Worm (Caenorhabditis elegans) whole organism, L2 larva: ENCODE data around the gene aakb-1.

ENCODE experiments used
- C34F6.9 ChIP-seq: fragments of 150-350 bp; optimal IDR thresholded peaks from 2 replicates; lab custom pipeline; 2014; ENCODE audit warnings: missing biosample characterization, missing genetic modification characterization
- F13H6.1 ChIP-seq: sonication (generic microtip); optimal IDR thresholded peaks from 2 replicates; lab custom pipeline; 2016; ENCODE audit warnings: missing genetic modification characterization, missing compliant biosample characterization
- R02D3.7 ChIP-seq: fragments of 150-350 bp; optimal IDR thresholded peaks from 2 replicates; lab custom pipeline; 2014; ENCODE audit warnings: missing biosample characterization, missing genetic modification characterization
- Y55F3AM.14 ChIP-seq: fragments of 200-800 bp; sonication (Bioruptor generic); optimal IDR thresholded peaks from 2 replicates; lab custom pipeline; 2018; ENCODE audit warnings: mild to moderate bottlenecking, missing genetic modification characterization, missing compliant biosample characterization
- ZK546.5 ChIP-seq: sonication (generic microtip); optimal IDR thresholded peaks from 2 replicates; lab custom pipeline; 2017; ENCODE audit warnings: missing biosample characterization, missing genetic modification characterization
- alr-1 ChIP-seq: fragments of 150-350 bp; optimal IDR thresholded peaks from 2 replicates; lab custom pipeline; 2014; ENCODE audit warnings: missing biosample characterization, missing genetic modification characterization
- aly-2 ChIP-seq: fragments of 150-350 bp; optimal IDR thresholded peaks from 2 replicates; lab custom pipeline; 2014; ENCODE audit warnings: missing biosample characterization, missing genetic modification characterization
- ama-1 ChIP-seq: fragments of 150-350 bp; optimal IDR thresholded peaks from 2 replicates; lab custom pipeline; 2018; ENCODE audit warnings: inconsistent platforms
- blmp-1 ChIP-seq: sonication (generic microtip); optimal IDR thresholded peaks from 2 replicates; lab custom pipeline; 2017; ENCODE audit warnings: missing genetic modification characterization, mild to moderate bottlenecking, missing compliant biosample characterization, antibody characterized with exemption, moderate library complexity; ENCODE audit not compliant: insufficient read depth
- ceh-16 ChIP-seq: fragments of 150-350 bp; optimal IDR thresholded peaks from 2 replicates; lab custom pipeline; 2014; ENCODE audit warnings: missing biosample characterization, missing genetic modification characterization
- crh-2 ChIP-seq: sonication (generic microtip); optimal IDR thresholded peaks from 2 replicates; lab custom pipeline; 2017; ENCODE audit warnings: missing biosample characterization, missing genetic modification characterization
- dmd-4 ChIP-seq: sonication (generic microtip); optimal IDR thresholded peaks from 2 replicates; lab custom pipeline; 2017; ENCODE audit warnings: missing biosample characterization, missing genetic modification characterization
- egl-27 ChIP-seq: sonication (generic microtip); optimal IDR thresholded peaks from 3 replicates; lab custom pipeline; 2017; ENCODE audit warnings: missing biosample characterization, missing genetic modification reagents, missing genetic modification characterization
- elt-1 ChIP-seq: fragments of 150-350 bp; optimal IDR thresholded peaks from 2 replicates; lab custom pipeline; 2014; ENCODE audit warnings: missing biosample characterization, missing genetic modification characterization
- elt-3 ChIP-seq: sonication (generic microtip); optimal IDR thresholded peaks from 2 replicates; lab custom pipeline; 2017; ENCODE audit warnings: missing biosample characterization, missing genetic modification characterization
- fos-1 ChIP-seq: fragments of 150-350 bp; optimal IDR thresholded peaks from 2 replicates; lab custom pipeline; 2014; ENCODE audit warnings: missing biosample characterization, missing genetic modification characterization
- lin-11 ChIP-seq: fragments of 150-350 bp; sonication (generic microtip); optimal IDR thresholded peaks from 2 replicates; lab custom pipeline; 2014; ENCODE audit warnings: missing biosample characterization, missing genetic modification characterization, inconsistent platforms, mixed read lengths
- lin-13 ChIP-seq: fragments of 150-350 bp; optimal IDR thresholded peaks from 2 replicates; lab custom pipeline; 2014; ENCODE audit warnings: missing biosample characterization, missing genetic modification reagents, missing genetic modification characterization
- lin-39 ChIP-seq: fragments of 150-350 bp; optimal IDR thresholded peaks from 2 replicates; lab custom pipeline; 2014; ENCODE audit warnings: missing biosample characterization, missing genetic modification reagents, missing genetic modification characterization
- lsy-2 ChIP-seq, 2 experiments: fragments of 150-350 bp in 1 of 2; sonication (generic microtip) in 1 of 2; optimal IDR thresholded peaks; 2 replicates each; lab custom pipeline; 2014 to 2017; ENCODE audit warnings: missing biosample characterization in 2 of 2, missing genetic modification characterization in 2 of 2
- mab-5 ChIP-seq: fragments of 150-350 bp; optimal IDR thresholded peaks from 2 replicates; lab custom pipeline; 2014; ENCODE audit warnings: missing biosample characterization, missing genetic modification characterization
- mbf-1 ChIP-seq: sonication (generic microtip); optimal IDR thresholded peaks from 2 replicates; lab custom pipeline; 2017; ENCODE audit warnings: missing biosample characterization, missing genetic modification characterization
- mdl-1 ChIP-seq, 2 experiments: fragments of 150-350 bp in 1 of 2; sonication (generic microtip) in 1 of 2; optimal IDR thresholded peaks; 2 replicates each; lab custom pipeline; 2017; ENCODE audit warnings: missing biosample characterization in 2 of 2, missing genetic modification characterization in 2 of 2
- nhr-10 ChIP-seq: sonication (generic microtip); optimal IDR thresholded peaks from 2 replicates; lab custom pipeline; 2017; ENCODE audit warnings: missing biosample characterization, missing genetic modification characterization
- nhr-11 ChIP-seq: fragments of 150-350 bp; optimal IDR thresholded peaks from 2 replicates; lab custom pipeline; 2014; ENCODE audit warnings: missing biosample characterization, missing genetic modification characterization
- nhr-12 ChIP-seq: fragments of 150-350 bp; optimal IDR thresholded peaks from 2 replicates; lab custom pipeline; 2014; ENCODE audit warnings: missing biosample characterization, missing genetic modification characterization
- nhr-129 ChIP-seq: fragments of 150-350 bp; optimal IDR thresholded peaks from 2 replicates; lab custom pipeline; 2014; ENCODE audit warnings: missing biosample characterization, missing genetic modification characterization
- nhr-21 ChIP-seq: fragments of 150-350 bp; optimal IDR thresholded peaks from 2 replicates; lab custom pipeline; 2014; ENCODE audit warnings: missing biosample characterization, missing genetic modification characterization
- nhr-23 ChIP-seq: fragments of 150-350 bp; optimal IDR thresholded peaks from 2 replicates; lab custom pipeline; 2014; ENCODE audit warnings: missing biosample characterization, missing genetic modification reagents, missing genetic modification characterization
- nhr-237 ChIP-seq: fragments of 150-350 bp; optimal IDR thresholded peaks from 2 replicates; lab custom pipeline; 2014; ENCODE audit warnings: missing biosample characterization, missing genetic modification characterization
- nhr-25 ChIP-seq: fragments of 150-350 bp; sonication (generic microtip); optimal IDR thresholded peaks from 3 replicates; lab custom pipeline; 2014; ENCODE audit warnings: missing biosample characterization, missing genetic modification characterization
- nhr-6 ChIP-seq: fragments of 150-350 bp; optimal IDR thresholded peaks from 2 replicates; lab custom pipeline; 2014; ENCODE audit warnings: missing biosample characterization, missing genetic modification characterization
- sem-4 ChIP-seq: fragments of 150-350 bp; optimal IDR thresholded peaks from 2 replicates; lab custom pipeline; 2014; ENCODE audit warnings: missing biosample characterization, missing genetic modification reagents, missing genetic modification characterization
- skn-1 ChIP-seq: sonication (generic microtip); optimal IDR thresholded peaks from 2 replicates; lab custom pipeline; 2017; ENCODE audit warnings: missing biosample characterization, missing genetic modification characterization
- sma-3 ChIP-seq: sonication (generic microtip); optimal IDR thresholded peaks from 2 replicates; lab custom pipeline; 2016; ENCODE audit warnings: missing genetic modification reagents, missing genetic modification characterization, missing compliant biosample characterization
- sma-9 ChIP-seq, 2 experiments: fragments of 150-350 bp in 1 of 2; sonication (generic microtip) in 1 of 2; optimal IDR thresholded peaks; 2 replicates each; lab custom pipeline; 2014 to 2016; ENCODE audit warnings: missing genetic modification characterization in 2 of 2, mild to moderate bottlenecking in 1 of 2, missing biosample characterization in 1 of 2, missing compliant biosample characterization in 1 of 2, missing genetic modification reagents in 1 of 2, moderate library complexity in 1 of 2
- unc-39 ChIP-seq: fragments of 150-350 bp; optimal IDR thresholded peaks from 2 replicates; lab custom pipeline; 2014; ENCODE audit warnings: missing biosample characterization, missing genetic modification characterization
- unc-55 ChIP-seq: fragments of 150-350 bp; sonication (generic microtip); optimal IDR thresholded peaks from 3 replicates; lab custom pipeline; 2014; ENCODE audit warnings: missing biosample characterization, missing genetic modification reagents, missing genetic modification characterization
- unc-62 ChIP-seq: fragments of 150-350 bp; optimal IDR thresholded peaks from 2 replicates; lab custom pipeline; 2014; ENCODE audit warnings: missing biosample characterization, missing genetic modification reagents, missing genetic modification characterization
- zag-1 ChIP-seq: fragments of 150-350 bp; optimal IDR thresholded peaks from 2 replicates; lab custom pipeline; 2014; ENCODE audit warnings: missing biosample characterization, missing genetic modification characterization
- ztf-1 ChIP-seq: fragments of 200-800 bp; sonication (Bioruptor generic); conservative IDR thresholded peaks from 2 replicates; pipeline ENCODE4 v1.3.6; 2022; ENCODE audit warnings: missing genetic modification characterization, missing compliant biosample characterization
- ztf-11 ChIP-seq: sonication (generic microtip); optimal IDR thresholded peaks from 2 replicates; lab custom pipeline; 2017; ENCODE audit warnings: missing biosample characterization, missing genetic modification characterization

The aakb-1 gene

ce11 chrX:13726874-13727343, 28.7 kb upstream of the aakb-1 start, which contains the start of gene pix-1 (continued):
- TF ChIP-seq alr-1 (tag; lab: Kevin White, UChicago) (no peak), C34F6.9 (peak; percentile 68), mab-5 (tag; lab: Kevin White, UChicago) (peak; percentile 50), nhr-25 (tag; lab: Kevin White, UChicago) (peak; percentile 53), ztf-1 (GFP tag; lab: Robert Waterston, UW) (no peak), unc-55 (GFP tag; lab: Kevin White, UChicago) (peak; percentile 69), nhr-237 (no peak), nhr-6 (tag; lab: Kevin White, UChicago) (peak; percentile 2)

- TF ChIP-seq Y55F3AM.14 (GFP tag; lab: Kevin White, UChicago) = no peak
- no peak for TF ChIP-seq ztf-1 (GFP tag; lab: Robert Waterston, UW)
- TF ChIP-seq dmd-4 (tag; lab: Kevin White, UChicago) = no peak
- no peak for TF ChIP-seq blmp-1
Observed at ce11 chrX:13728991-13729390, 26.6 kb upstream of the aakb-1 start.

- TF ChIP-seq egl-27 (tag; lab: Kevin White, UChicago) = no peak
- no peak for TF ChIP-seq sem-4 (tag; lab: Kevin White, UChicago)
- TF ChIP-seq F13H6.1 = no peak
- TF ChIP-seq ZK546.5 (tag; lab: Kevin White, UChicago) = no peak
- TF ChIP-seq elt-1 (tag; lab: Kevin White, UChicago) = no peak
- TF ChIP-seq unc-55 (GFP tag; lab: Kevin White, UChicago) = no peak
- no peak for TF ChIP-seq sma-3
- TF ChIP-seq R02D3.7 (tag; lab: Kevin White, UChicago) = no peak
- no peak for TF ChIP-seq unc-62 (GFP tag; lab: Kevin White, UChicago)
- TF ChIP-seq unc-39 (tag; lab: Kevin White, UChicago) = no peak
- no peak for TF ChIP-seq ceh-16
- TF ChIP-seq nhr-25 (tag; lab: Kevin White, UChicago) = no peak
- TF ChIP-seq ztf-11 (tag; lab: Kevin White, UChicago) = no peak
- no peak for TF ChIP-seq mbf-1 (tag; lab: Kevin White, UChicago)
- TF ChIP-seq mdl-1 (tag; optimal IDR thresholded peaks at IDR 0.05; lab: Kevin White, UChicago) = no peak
- no peak for TF ChIP-seq Y55F3AM.14 (GFP tag; lab: Kevin White, UChicago)
Observed at ce11 chrX:13729724-13730123, 25.8 kb upstream of the aakb-1 start.

- TF ChIP-seq fos-1 = peak; percentile 26
- no peak for TF ChIP-seq mab-5 (tag; lab: Kevin White, UChicago)
- TF ChIP-seq dmd-4 (tag; lab: Kevin White, UChicago) = no peak
- peak; percentile 72 for TF ChIP-seq nhr-11 (tag; lab: Kevin White, UChicago)
- TF ChIP-seq ZK546.5 (tag; lab: Kevin White, UChicago) = no peak
- TF ChIP-seq mbf-1 (tag; lab: Kevin White, UChicago) = no peak
- no peak for TF ChIP-seq nhr-6 (tag; lab: Kevin White, UChicago)
- no peak for TF ChIP-seq nhr-23 (tag; lab: Kevin White, UChicago)
- peak; percentile 19 for TF ChIP-seq unc-55 (GFP tag; lab: Kevin White, UChicago)
- TF ChIP-seq nhr-21 (tag; lab: Kevin White, UChicago) = no peak
- TF ChIP-seq sma-9 (GFP tag; optimal IDR thresholded peaks at IDR 0.05; lab: Kevin White, UChicago) = peak; percentile 57
- TF ChIP-seq sma-9 (tag; optimal IDR thresholded peaks at IDR 0.05; lab: Kevin White, UChicago) = no peak
- peak; percentile 33 for TF ChIP-seq blmp-1
- no peak for TF ChIP-seq aly-2
- no peak for TF ChIP-seq mdl-1 (tag; optimal IDR thresholded peaks at IDR 0.05; lab: Kevin White, UChicago)
- TF ChIP-seq sma-3 = peak; percentile 50
- TF ChIP-seq crh-2 (tag; lab: Kevin White, UChicago) = no peak
- peak; percentile 21 for TF ChIP-seq lin-13 (GFP tag; lab: Kevin White, UChicago)
- TF ChIP-seq R02D3.7 (tag; lab: Kevin White, UChicago) = no peak
- no peak for TF ChIP-seq alr-1 (tag; lab: Kevin White, UChicago)
- no peak for TF ChIP-seq nhr-12 (tag; lab: Kevin White, UChicago)
- TF ChIP-seq F13H6.1 = peak; percentile 24
- TF ChIP-seq sem-4 (tag; lab: Kevin White, UChicago) = no peak
- TF ChIP-seq C34F6.9 = no peak
- TF ChIP-seq unc-39 (tag; lab: Kevin White, UChicago) = no peak
- TF ChIP-seq lin-39 = no peak
- TF ChIP-seq ztf-1 (GFP tag; lab: Robert Waterston, UW) = no peak
- no peak for TF ChIP-seq elt-3 (tag; lab: Kevin White, UChicago)
- no peak for TF ChIP-seq lsy-2 (tag; optimal IDR thresholded peaks at IDR 0.05; lab: Kevin White, UChicago)
- no peak for TF ChIP-seq skn-1 (tag; lab: Kevin White, UChicago)
- TF ChIP-seq egl-27 (tag; lab: Kevin White, UChicago) = no peak
- TF ChIP-seq nhr-25 (tag; lab: Kevin White, UChicago) = peak; percentile 48
- no peak for TF ChIP-seq lin-11 (tag; lab: Kevin White, UChicago)
- no peak for TF ChIP-seq nhr-10 (tag; lab: Kevin White, UChicago)
- TF ChIP-seq nhr-237 = no peak
- TF ChIP-seq zag-1 = no peak
- peak; percentile 47 for TF ChIP-seq nhr-129
- no peak for TF ChIP-seq ama-1 (lab: Kevin White, UChicago)
Observed at ce11 chrX:13730209-13730975, 25.2 kb upstream of the aakb-1 start.
